Worm (Caenorhabditis elegans) whole organism, L1 larva: ENCODE results near the gene C32A9.1.
A peak's percentile ranks its signal among the peaks of the same experiment; 100 is the strongest.

Experiments
- Y116A8C.19 ChIP-seq: sonication (generic microtip); optimal IDR thresholded peaks from 2 replicates; lab custom pipeline; 2016; ENCODE audit warnings: missing compliant biosample characterization, missing genetic modification characterization, borderline replicate concordance
- aha-1 ChIP-seq: fragments of 150-350 bp; optimal IDR thresholded peaks from 2 replicates; lab custom pipeline; 2014; ENCODE audit warnings: missing biosample characterization, missing genetic modification characterization
- alr-1 ChIP-seq: fragments of 200-800 bp; sonication (Bioruptor generic); optimal IDR thresholded peaks from 2 replicates; lab custom pipeline; 2018; ENCODE audit warnings: borderline replicate concordance, mild to moderate bottlenecking, missing genetic modification characterization, missing compliant biosample characterization
- ama-1 ChIP-seq: fragments of 150-350 bp; optimal IDR thresholded peaks from 2 replicates; lab custom pipeline; 2014
- blmp-1 ChIP-seq: fragments of 150-350 bp; optimal IDR thresholded peaks from 2 replicates; lab custom pipeline; 2014; ENCODE audit warnings: missing biosample characterization, missing genetic modification characterization
- ceh-82 ChIP-seq, 3 experiments: fragments of 150-350 bp in 1 of 3; sonication (generic microtip) in 2 of 3; optimal IDR thresholded peaks; 2 replicates each; lab custom pipeline; 2014 to 2017; ENCODE audit warnings: missing biosample characterization in 3 of 3, missing genetic modification characterization in 3 of 3
- dsc-1 ChIP-seq: sonication (generic microtip); optimal IDR thresholded peaks from 2 replicates; lab custom pipeline; 2016; ENCODE audit warnings: mild to moderate bottlenecking, missing genetic modification characterization, missing compliant biosample characterization
- efl-1 ChIP-seq, 4 experiments: fragments of 150-350 bp; optimal IDR thresholded peaks in 3 of 4; peaks in 1 of 4; 1 replicate in 1 of 4; 2 replicates in 3 of 4; lab custom pipeline; 2014; ENCODE audit warnings: missing biosample characterization in 2 of 4, missing genetic modification characterization in 2 of 4, missing genetic modification reagents in 2 of 4
- egl-13 ChIP-seq: sonication (generic microtip); optimal IDR thresholded peaks from 2 replicates; lab custom pipeline; 2016; ENCODE audit warnings: missing genotype, missing genetic modification reagents, missing genetic modification characterization, missing compliant biosample characterization
- egl-27 ChIP-seq, 2 experiments: fragments of 150-350 bp in 1 of 2; sonication (generic microtip); optimal IDR thresholded peaks; 3 replicates each; lab custom pipeline; 2017 to 2018; ENCODE audit warnings: missing biosample characterization in 2 of 2, missing genetic modification characterization in 2 of 2, missing genetic modification reagents in 2 of 2
- elt-2 ChIP-seq: sonication (generic microtip); optimal IDR thresholded peaks from 2 replicates; lab custom pipeline; 2016; ENCODE audit warnings: missing genetic modification characterization, mild to moderate bottlenecking, inconsistent platforms, missing compliant biosample characterization, missing genetic modification reagents
- jun-1 ChIP-seq: fragments of 150-350 bp; optimal IDR thresholded peaks from 2 replicates; lab custom pipeline; 2014; ENCODE audit warnings: missing biosample characterization, missing genetic modification reagents, missing genetic modification characterization
- lin-13 ChIP-seq: fragments of 150-350 bp; optimal IDR thresholded peaks from 2 replicates; lab custom pipeline; 2014; ENCODE audit warnings: missing biosample characterization, missing genetic modification reagents, missing genetic modification characterization
- lin-14 ChIP-seq: fragments of 200-800 bp; sonication (Bioruptor generic); optimal IDR thresholded peaks from 2 replicates; lab custom pipeline; 2018; ENCODE audit warnings: mild to moderate bottlenecking, missing genetic modification characterization, moderate library complexity, missing compliant biosample characterization
- lin-35 ChIP-seq, 2 experiments: fragments of 150-350 bp; optimal IDR thresholded peaks; 2 replicates each; lab custom pipeline; 2014; ENCODE audit warnings: missing biosample characterization in 2 of 2, missing genetic modification characterization in 2 of 2, missing genetic modification reagents in 2 of 2
- lin-39 ChIP-seq: fragments of 150-350 bp; optimal IDR thresholded peaks from 2 replicates; lab custom pipeline; 2014; ENCODE audit warnings: missing biosample characterization, missing genetic modification reagents, missing genetic modification characterization
- lir-3 ChIP-seq: sonication (generic microtip); optimal IDR thresholded peaks from 2 replicates; lab custom pipeline; 2016; ENCODE audit warnings: mild to moderate bottlenecking, missing genetic modification characterization, moderate library complexity, missing compliant biosample characterization; ENCODE audit not compliant: poor library complexity
- lsy-2 ChIP-seq, 2 experiments: fragments of 150-350 bp; optimal IDR thresholded peaks; 2 replicates each; lab custom pipeline; 2014; ENCODE audit warnings: missing biosample characterization in 2 of 2, missing genetic modification characterization in 2 of 2
- mab-9 ChIP-seq: fragments of 200-800 bp; sonication (Bioruptor generic); IDR thresholded peaks from 2 replicates; pipeline ENCODE4 v1.3.6; 2022; ENCODE audit warnings: missing genetic modification reagents, missing genetic modification characterization, missing compliant biosample characterization
- mdl-1 ChIP-seq, 2 experiments: fragments of 150-350 bp; optimal IDR thresholded peaks; 2 replicates each; lab custom pipeline; 2014 to 2017; ENCODE audit warnings: missing biosample characterization in 2 of 2, missing genetic modification characterization in 2 of 2, inconsistent platforms in 1 of 2
- nhr-20 ChIP-seq: sonication (generic microtip); optimal IDR thresholded peaks from 2 replicates; lab custom pipeline; 2016; ENCODE audit warnings: mild to moderate bottlenecking, missing genetic modification characterization, missing compliant biosample characterization
- nhr-47 ChIP-seq: sonication (generic microtip); optimal IDR thresholded peaks from 2 replicates; lab custom pipeline; 2016; ENCODE audit warnings: mild to moderate bottlenecking, missing genetic modification characterization, moderate library complexity, missing compliant biosample characterization
- nhr-71 ChIP-seq: sonication (generic microtip); optimal IDR thresholded peaks from 2 replicates; lab custom pipeline; 2016; ENCODE audit warnings: mild to moderate bottlenecking, missing genetic modification characterization, moderate library complexity, missing compliant biosample characterization
- nhr-77 ChIP-seq: fragments of 150-350 bp; optimal IDR thresholded peaks from 2 replicates; lab custom pipeline; 2014; ENCODE audit warnings: missing biosample characterization, missing genetic modification characterization
- pax-3 ChIP-seq: fragments of 200-800 bp; sonication (Bioruptor generic); optimal IDR thresholded peaks from 2 replicates; lab custom pipeline; 2018; ENCODE audit warnings: mild to moderate bottlenecking, missing genetic modification characterization, moderate library complexity, missing compliant biosample characterization
- pqm-1 ChIP-seq: sonication (generic microtip); optimal IDR thresholded peaks from 3 replicates; lab custom pipeline; 2017; ENCODE audit warnings: missing biosample characterization, missing genetic modification characterization
- rnt-1 ChIP-seq: sonication (generic microtip); optimal IDR thresholded peaks from 2 replicates; lab custom pipeline; 2016; ENCODE audit warnings: mild to moderate bottlenecking, missing genetic modification characterization, moderate library complexity, missing compliant biosample characterization
- skn-1 ChIP-seq: fragments of 150-350 bp; optimal IDR thresholded peaks from 2 replicates; lab custom pipeline; 2014; ENCODE audit warnings: missing biosample characterization, missing genetic modification characterization
- sptf-1 ChIP-seq: fragments of 150-350 bp; optimal IDR thresholded peaks from 2 replicates; lab custom pipeline; 2014; ENCODE audit warnings: missing biosample characterization, missing genetic modification characterization
- tlp-1 ChIP-seq: fragments of 150-350 bp; optimal IDR thresholded peaks from 2 replicates; lab custom pipeline; 2014; ENCODE audit warnings: missing biosample characterization, missing genetic modification characterization
- unc-130 ChIP-seq: fragments of 150-350 bp; optimal IDR thresholded peaks from 2 replicates; lab custom pipeline; 2017; ENCODE audit warnings: missing biosample characterization, missing genetic modification characterization, inconsistent platforms
- unc-30 ChIP-seq: sonication (generic microtip); optimal IDR thresholded peaks from 2 replicates; lab custom pipeline; 2017; ENCODE audit warnings: missing biosample characterization, missing genetic modification characterization
- unc-86 ChIP-seq: sonication (generic microtip); optimal IDR thresholded peaks from 2 replicates; lab custom pipeline; 2016; ENCODE audit warnings: missing genetic modification characterization, missing compliant biosample characterization
- unc-98 ChIP-seq: fragments of 200-800 bp; sonication (Bioruptor generic); IDR thresholded peaks from 2 replicates; pipeline ENCODE4 v1.3.6; 2022; ENCODE audit warnings: missing genetic modification characterization, missing compliant biosample characterization
- xbp-1 ChIP-seq: sonication (generic microtip); optimal IDR thresholded peaks from 2 replicates; lab custom pipeline; 2016; ENCODE audit warnings: missing genetic modification characterization, missing compliant biosample characterization
- zip-4 ChIP-seq: fragments of 200-800 bp; sonication (Bioruptor generic); optimal IDR thresholded peaks from 2 replicates; lab custom pipeline; 2018; ENCODE audit warnings: mild to moderate bottlenecking, missing genetic modification characterization, moderate library complexity, missing compliant biosample characterization
- ztf-11 ChIP-seq, 2 experiments: sonication (generic microtip); optimal IDR thresholded peaks; 2 replicates each; lab custom pipeline; 2016 to 2017; ENCODE audit warnings: missing genetic modification characterization in 2 of 2, missing biosample characterization in 1 of 2, missing compliant biosample characterization in 1 of 2
- ztf-4 ChIP-seq: fragments of 150-350 bp; optimal IDR thresholded peaks from 2 replicates; lab custom pipeline; 2014; ENCODE audit warnings: missing biosample characterization, missing genetic modification characterization

C32A9.1 gene

ce11 chrX:10218779-10219178 lies 41.2 kb downstream of the C32A9.1 start, which contains the start of gene F44A6.5 (continued):
- TF ChIP-seq nhr-47 (tag; lab: Kevin White, UChicago) (peak; percentile 23), Y116A8C.19 (tag; lab: Kevin White, UChicago) (no peak), mab-9 (GFP tag; lab: Robert Waterston, UW) (no peak), mdl-1 (tag; optimal IDR thresholded peaks at IDR 0.05; lab: Kevin White, UChicago) (no peak), elt-2 (tag; lab: Kevin White, UChicago) (peak; percentile 79), unc-130 (tag; lab: Kevin White, UChicago) (peak; percentile 27), lsy-2 (tag; optimal IDR thresholded peaks at IDR 0.05; lab: Kevin White, UChicago) (peak in 1 of 2 experiments; percentile 17), lir-3 (tag; lab: Kevin White, UChicago) (no peak), aha-1 (tag; lab: Kevin White, UChicago) (no peak), lin-14 (peak; percentile 63), nhr-71 (tag; lab: Kevin White, UChicago) (peak; percentile 79)
- TF ChIP-seq, all 84 proteins: peak for 19

DNA sequence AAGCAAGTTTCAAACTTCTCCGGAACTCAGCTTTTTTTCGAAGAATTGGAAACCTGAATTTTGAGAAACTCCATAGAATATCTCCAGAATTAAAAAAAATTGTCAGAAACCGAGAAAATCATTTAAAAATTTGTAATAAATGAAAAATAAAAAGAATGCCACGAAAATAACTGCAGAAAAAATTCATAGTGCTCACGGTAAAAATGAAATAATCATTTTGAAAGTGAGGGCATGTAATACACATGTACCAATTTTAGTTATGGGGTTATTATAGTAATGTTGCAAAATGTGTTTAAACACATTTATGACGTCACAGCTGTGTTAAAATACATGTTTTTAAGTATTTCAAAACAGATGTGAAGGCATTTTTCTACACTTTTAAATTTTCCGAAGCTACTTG lies 43.1 kb downstream of the C32A9.1 start:
- TF ChIP-seq ztf-4 (tag; lab: Kevin White, UChicago) (peak; percentile 52), elt-2 (tag; lab: Kevin White, UChicago) (peak; percentile 15), dsc-1 (tag; lab: Kevin White, UChicago) (peak; percentile 21), rnt-1 (tag; lab: Kevin White, UChicago) (no peak), ama-1 (lab: Kevin White, UChicago) (peak; percentile 12)

- TF ChIP-seq tlp-1 (no peak), unc-98 (GFP tag; lab: Robert Waterston, UW) (no peak), ztf-11 (tag; optimal IDR thresholded peaks at IDR 0.05; lab: Kevin White, UChicago) (no peak), sptf-1 (no peak), alr-1 (no peak), unc-30 (tag; lab: Kevin White, UChicago) (no peak), unc-86 (no peak), lin-35 (GFP tag; optimal IDR thresholded peaks at IDR 0.05; lab: Kevin White, UChicago) (peak in 1 of 2 experiments; percentile 31), nhr-71 (tag; lab: Kevin White, UChicago) (peak; percentile 8), pax-3 (tag; lab: Kevin White, UChicago) (no peak), lin-39 (tag; lab: Kevin White, UChicago) (no peak), elt-2 (tag; lab: Kevin White, UChicago) (peak; percentile 55), efl-1 (optimal IDR thresholded peaks at IDR 0.05; lab: Kevin White, UChicago) (no peak), efl-1 (GFP tag; optimal IDR thresholded peaks at IDR 0.05 in 1 of 2; lab: Kevin White, UChicago) (peak in 1 of 2 experiments; percentile 61), nhr-20 (peak; percentile 8)
These were observed 43.6 kb downstream of the C32A9.1 start for ce11 chrX:10216344-10216743.

DNA sequence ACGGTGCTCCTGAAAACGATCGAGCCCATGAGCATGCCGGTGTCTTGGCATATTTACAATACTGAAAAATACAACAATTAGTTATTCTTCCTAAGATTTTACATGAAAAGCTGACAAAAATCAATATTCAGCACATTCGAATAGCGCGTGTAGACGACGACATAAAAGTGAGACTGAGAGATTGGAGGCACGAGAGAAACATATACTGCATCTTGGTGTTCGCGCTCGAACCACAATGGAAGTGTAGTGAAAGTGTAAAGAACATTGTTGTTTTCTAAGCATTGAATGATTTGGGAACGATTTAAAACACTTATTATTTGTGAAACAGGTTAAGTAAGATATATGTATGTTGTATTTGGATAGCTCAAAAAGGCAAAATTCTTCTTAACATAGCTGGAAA lies 44.5 kb downstream of the C32A9.1 start, which contains the start of gene F44A6.4:
F44A6.4 (minus strand) TSS at position 67 of the 400 bp plus-strand sequence.
- TF ChIP-seq skn-1 (tag; lab: Kevin White, UChicago) (no peak), jun-1 (tag; lab: Kevin White, UChicago) (no peak), efl-1 (optimal IDR thresholded peaks at IDR 0.05; lab: Kevin White, UChicago) (no peak), efl-1 (GFP tag; optimal IDR thresholded peaks at IDR 0.05 in 1 of 2; lab: Kevin White, UChicago) (peak in 1 of 2 experiments; percentile 45), blmp-1 (tag; lab: Kevin White, UChicago) (peak; percentile 81), egl-13 (tag; lab: Kevin White, UChicago) (no peak), zip-4 (GFP tag; lab: Kevin White, UChicago) (no peak), lir-3 (tag; lab: Kevin White, UChicago) (no peak), lin-14 (no peak), lin-13 (GFP tag; lab: Kevin White, UChicago) (no peak)

- no peak for TF ChIP-seq pqm-1 (tag; lab: Kevin White, UChicago)
- no peak for TF ChIP-seq nhr-77 (tag; lab: Kevin White, UChicago)
- no peak for TF ChIP-seq lir-3 (tag; lab: Kevin White, UChicago)
- TF ChIP-seq egl-27 (tag; optimal IDR thresholded peaks at IDR 0.05; lab: Kevin White, UChicago): no peak
- TF ChIP-seq xbp-1 (tag; lab: Kevin White, UChicago): no peak
- no peak for TF ChIP-seq aha-1 (tag; lab: Kevin White, UChicago)
- TF ChIP-seq lin-35 (GFP tag; optimal IDR thresholded peaks at IDR 0.05; lab: Kevin White, UChicago): no peak
- TF ChIP-seq dsc-1 (tag; lab: Kevin White, UChicago): no peak
- no peak for TF ChIP-seq ceh-82 (tag; optimal IDR thresholded peaks at IDR 0.05; lab: Kevin White, UChicago)
These were observed 47.5 kb downstream of the C32A9.1 start, which contains the start of gene F44A6.3 for ce11 chrX:10212469-10212868. Gene F44A6.3, plus strand, starts transcription at chrX:10212769.
